Worm (Caenorhabditis elegans) whole organism, L1 larva: ENCODE data around the gene rpn-1.
A peak's percentile ranks its signal among the peaks of the same experiment; 100 is the strongest.

Experiments
- C04F5.9 ChIP-seq: sonication (generic microtip); optimal IDR thresholded peaks from 2 replicates; lab custom pipeline; 2016; ENCODE audit warnings: missing genetic modification characterization, missing compliant biosample characterization
- C34B4.2 ChIP-seq: sonication (generic microtip); optimal IDR thresholded peaks from 2 replicates; lab custom pipeline; 2017; ENCODE audit warnings: mild to moderate bottlenecking, missing genetic modification characterization, missing compliant biosample characterization
- alr-1 ChIP-seq: fragments of 200-800 bp; sonication (Bioruptor generic); optimal IDR thresholded peaks from 2 replicates; lab custom pipeline; 2018; ENCODE audit warnings: borderline replicate concordance, mild to moderate bottlenecking, missing genetic modification characterization, missing compliant biosample characterization
- aly-2 ChIP-seq: fragments of 150-350 bp; optimal IDR thresholded peaks from 2 replicates; lab custom pipeline; 2014; ENCODE audit warnings: missing biosample characterization, missing genetic modification characterization
- blmp-1 ChIP-seq: fragments of 150-350 bp; optimal IDR thresholded peaks from 2 replicates; lab custom pipeline; 2014; ENCODE audit warnings: missing biosample characterization, missing genetic modification characterization
- ceh-8 ChIP-seq: fragments of 200-800 bp; sonication (Bioruptor generic); optimal IDR thresholded peaks from 2 replicates; lab custom pipeline; 2018; ENCODE audit warnings: mild to moderate bottlenecking, missing genetic modification characterization, moderate library complexity, missing compliant biosample characterization
- ceh-82 ChIP-seq, 3 experiments: fragments of 150-350 bp in 1 of 3; sonication (generic microtip) in 2 of 3; optimal IDR thresholded peaks; 2 replicates each; lab custom pipeline; 2014 to 2017; ENCODE audit warnings: missing biosample characterization in 3 of 3, missing genetic modification characterization in 3 of 3
- ceh-88 ChIP-seq: fragments of 200-800 bp; sonication (Bioruptor generic); IDR thresholded peaks from 2 replicates; pipeline ENCODE4 v1.3.6; 2022; ENCODE audit warnings: missing genetic modification characterization, missing compliant biosample characterization
- efl-1 ChIP-seq, 4 experiments: fragments of 150-350 bp; optimal IDR thresholded peaks in 3 of 4; peaks in 1 of 4; 1 replicate in 1 of 4; 2 replicates in 3 of 4; lab custom pipeline; 2014; ENCODE audit warnings: missing biosample characterization in 2 of 4, missing genetic modification characterization in 2 of 4, missing genetic modification reagents in 2 of 4
- fkh-10 ChIP-seq: sonication (generic microtip); optimal IDR thresholded peaks from 2 replicates; lab custom pipeline; 2017; ENCODE audit warnings: missing biosample characterization, missing genetic modification reagents, missing genetic modification characterization
- fkh-4 ChIP-seq: sonication (generic microtip); optimal IDR thresholded peaks from 2 replicates; lab custom pipeline; 2016; ENCODE audit warnings: missing compliant biosample characterization, missing genetic modification characterization, borderline replicate concordance
- fkh-8 ChIP-seq: sonication (generic microtip); optimal IDR thresholded peaks from 2 replicates; lab custom pipeline; 2016; ENCODE audit warnings: mild to moderate bottlenecking, missing genetic modification characterization, missing compliant biosample characterization
- hlh-17 ChIP-seq: fragments of 200-800 bp; sonication (Bioruptor generic); optimal IDR thresholded peaks from 2 replicates; lab custom pipeline; 2018; ENCODE audit warnings: missing genetic modification characterization, mild to moderate bottlenecking, missing compliant biosample characterization, moderate library complexity, borderline replicate concordance
- hlh-4 ChIP-seq: sonication (generic microtip); optimal IDR thresholded peaks from 2 replicates; lab custom pipeline; 2016; ENCODE audit warnings: mild to moderate bottlenecking, missing genetic modification characterization, missing compliant biosample characterization
- hpl-2 ChIP-seq: fragments of 150-350 bp; optimal IDR thresholded peaks from 2 replicates; lab custom pipeline; 2014; ENCODE audit warnings: missing biosample characterization, missing genetic modification reagents, missing genetic modification characterization
- irx-1 ChIP-seq: sonication (generic microtip); optimal IDR thresholded peaks from 2 replicates; lab custom pipeline; 2016; ENCODE audit warnings: missing genetic modification characterization, missing compliant biosample characterization
- isw-1 ChIP-seq: fragments of 200-800 bp; sonication (Bioruptor generic); IDR thresholded peaks from 2 replicates; pipeline ENCODE4 v1.3.6; 2022; ENCODE audit warnings: missing genetic modification characterization, missing compliant biosample characterization
- lin-14 ChIP-seq: fragments of 200-800 bp; sonication (Bioruptor generic); optimal IDR thresholded peaks from 2 replicates; lab custom pipeline; 2018; ENCODE audit warnings: mild to moderate bottlenecking, missing genetic modification characterization, moderate library complexity, missing compliant biosample characterization
- lin-35 ChIP-seq, 2 experiments: fragments of 150-350 bp; optimal IDR thresholded peaks; 2 replicates each; lab custom pipeline; 2014; ENCODE audit warnings: missing biosample characterization in 2 of 2, missing genetic modification characterization in 2 of 2, missing genetic modification reagents in 2 of 2
- lin-39 ChIP-seq: fragments of 150-350 bp; optimal IDR thresholded peaks from 2 replicates; lab custom pipeline; 2014; ENCODE audit warnings: missing biosample characterization, missing genetic modification reagents, missing genetic modification characterization
- mdl-1 ChIP-seq, 2 experiments: fragments of 150-350 bp; optimal IDR thresholded peaks; 2 replicates each; lab custom pipeline; 2014 to 2017; ENCODE audit warnings: missing biosample characterization in 2 of 2, missing genetic modification characterization in 2 of 2, inconsistent platforms in 1 of 2
- mef-2 ChIP-seq: fragments of 150-350 bp; optimal IDR thresholded peaks from 2 replicates; lab custom pipeline; 2014; ENCODE audit warnings: missing biosample characterization, missing genetic modification characterization
- mep-1 ChIP-seq: fragments of 150-350 bp; optimal IDR thresholded peaks from 2 replicates; lab custom pipeline; 2014; ENCODE audit warnings: missing biosample characterization, missing genetic modification characterization
- nhr-12 ChIP-seq: sonication (generic microtip); optimal IDR thresholded peaks from 2 replicates; lab custom pipeline; 2017; ENCODE audit warnings: missing biosample characterization, missing genetic modification characterization
- nhr-19 ChIP-seq: fragments of 200-800 bp; sonication (Bioruptor generic); conservative IDR thresholded peaks from 2 replicates; pipeline ENCODE4 v1.3.6; 2022; ENCODE audit warnings: missing genetic modification characterization, missing compliant biosample characterization
- nhr-28 ChIP-seq: fragments of 150-350 bp; optimal IDR thresholded peaks from 2 replicates; lab custom pipeline; 2014; ENCODE audit warnings: missing biosample characterization, missing genetic modification characterization
- nhr-47 ChIP-seq: sonication (generic microtip); optimal IDR thresholded peaks from 2 replicates; lab custom pipeline; 2016; ENCODE audit warnings: mild to moderate bottlenecking, missing genetic modification characterization, moderate library complexity, missing compliant biosample characterization
- nhr-71 ChIP-seq: sonication (generic microtip); optimal IDR thresholded peaks from 2 replicates; lab custom pipeline; 2016; ENCODE audit warnings: mild to moderate bottlenecking, missing genetic modification characterization, moderate library complexity, missing compliant biosample characterization
- nhr-76 ChIP-seq: sonication (generic microtip); optimal IDR thresholded peaks from 2 replicates; lab custom pipeline; 2017; ENCODE audit warnings: missing biosample characterization, missing genetic modification characterization
- nhr-84 ChIP-seq: sonication (generic microtip); optimal IDR thresholded peaks from 2 replicates; lab custom pipeline; 2017; ENCODE audit warnings: missing biosample characterization, missing genetic modification characterization
- nhr-85 ChIP-seq: sonication (generic microtip); peaks from one replicate; lab custom pipeline; 2016; ENCODE audit warnings: missing genetic modification characterization, inconsistent platforms, missing compliant biosample characterization
- nhr-90 ChIP-seq: sonication (generic microtip); optimal IDR thresholded peaks from 2 replicates; lab custom pipeline; 2016; ENCODE audit warnings: mild to moderate bottlenecking, missing genetic modification characterization, missing compliant biosample characterization; ENCODE audit not compliant: poor library complexity
- pax-3 ChIP-seq: fragments of 200-800 bp; sonication (Bioruptor generic); optimal IDR thresholded peaks from 2 replicates; lab custom pipeline; 2018; ENCODE audit warnings: mild to moderate bottlenecking, missing genetic modification characterization, moderate library complexity, missing compliant biosample characterization
- rnt-1 ChIP-seq: sonication (generic microtip); optimal IDR thresholded peaks from 2 replicates; lab custom pipeline; 2016; ENCODE audit warnings: mild to moderate bottlenecking, missing genetic modification characterization, moderate library complexity, missing compliant biosample characterization
- skn-1 ChIP-seq: fragments of 150-350 bp; optimal IDR thresholded peaks from 2 replicates; lab custom pipeline; 2014; ENCODE audit warnings: missing biosample characterization, missing genetic modification characterization
- snpc-4 ChIP-seq: fragments of 150-350 bp; optimal IDR thresholded peaks from 2 replicates; lab custom pipeline; 2014; ENCODE audit warnings: missing biosample characterization, missing genetic modification characterization
- sox-4 ChIP-seq: sonication (generic microtip); optimal IDR thresholded peaks from 2 replicates; lab custom pipeline; 2016; ENCODE audit warnings: missing genetic modification characterization, missing compliant biosample characterization
- tbx-2 ChIP-seq: sonication (generic microtip); optimal IDR thresholded peaks from 2 replicates; lab custom pipeline; 2016; ENCODE audit warnings: missing genetic modification characterization, missing compliant biosample characterization
- tlp-1 ChIP-seq: fragments of 150-350 bp; optimal IDR thresholded peaks from 2 replicates; lab custom pipeline; 2014; ENCODE audit warnings: missing biosample characterization, missing genetic modification characterization
- unc-130 ChIP-seq: fragments of 150-350 bp; optimal IDR thresholded peaks from 2 replicates; lab custom pipeline; 2017; ENCODE audit warnings: missing biosample characterization, missing genetic modification characterization, inconsistent platforms
- unc-30 ChIP-seq: sonication (generic microtip); optimal IDR thresholded peaks from 2 replicates; lab custom pipeline; 2017; ENCODE audit warnings: missing biosample characterization, missing genetic modification characterization
- unc-86 ChIP-seq: sonication (generic microtip); optimal IDR thresholded peaks from 2 replicates; lab custom pipeline; 2016; ENCODE audit warnings: missing genetic modification characterization, missing compliant biosample characterization
- unc-98 ChIP-seq: fragments of 200-800 bp; sonication (Bioruptor generic); IDR thresholded peaks from 2 replicates; pipeline ENCODE4 v1.3.6; 2022; ENCODE audit warnings: missing genetic modification characterization, missing compliant biosample characterization
- ztf-4 ChIP-seq: fragments of 150-350 bp; optimal IDR thresholded peaks from 2 replicates; lab custom pipeline; 2014; ENCODE audit warnings: missing biosample characterization, missing genetic modification characterization

rpn-1 gene

DNA sequence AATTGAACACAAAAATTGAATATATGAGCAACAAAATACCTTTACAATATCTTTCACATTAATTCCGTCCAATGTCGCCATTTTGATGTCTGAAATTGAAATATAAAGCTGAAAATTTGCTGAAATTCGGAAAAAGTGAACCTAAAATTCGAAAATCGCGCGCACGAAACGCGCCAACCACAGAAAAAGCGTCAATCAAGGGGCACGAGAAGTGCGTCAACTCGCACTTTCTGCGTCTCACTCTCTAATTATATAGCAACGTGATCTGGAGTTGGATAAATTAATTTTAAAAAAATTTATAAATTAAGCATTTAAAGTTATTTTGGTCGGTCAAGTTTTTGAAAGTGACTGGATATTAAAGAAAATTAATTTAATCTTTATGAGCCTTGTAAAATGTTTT is 9.6 kb upstream of the rpn-1 start, which contains the start of gene ruvb-2 (continued):
- peak; percentile 88 for TF ChIP-seq tbx-2
- peak; percentile 91 to 95 for TF ChIP-seq lin-35 (GFP tag; optimal IDR thresholded peaks at IDR 0.05; lab: Kevin White, UChicago)
- TF ChIP-seq unc-98 (GFP tag; lab: Robert Waterston, UW) = no peak
- TF ChIP-seq alr-1 (tag; lab: Kevin White, UChicago) = no peak
- peak; percentile 60 for TF ChIP-seq fkh-4 (tag; lab: Kevin White, UChicago)
- TF ChIP-seq mef-2 (tag; lab: Kevin White, UChicago) = peak; percentile 37
- no peak for TF ChIP-seq hlh-17 (GFP tag; lab: Kevin White, UChicago)
- TF ChIP-seq snpc-4 = peak; percentile 92
- peak; percentile 69 for TF ChIP-seq sox-4 (tag; lab: Kevin White, UChicago)
- no peak for TF ChIP-seq nhr-76 (tag; lab: Kevin White, UChicago)
- TF ChIP-seq unc-86 = peak; percentile 84
- TF ChIP-seq skn-1 (tag; lab: Kevin White, UChicago) = peak; percentile 93
- peak; percentile 93 for TF ChIP-seq nhr-47
- peak; percentile 71 for TF ChIP-seq ztf-4 (tag; lab: Kevin White, UChicago)
- peak; percentile 42 for TF ChIP-seq hpl-2 (GFP tag; lab: Kevin White, UChicago)
- peak; percentile 89 for TF ChIP-seq nhr-19 (GFP tag; lab: Robert Waterston, UW)
- TF ChIP-seq lin-14 (GFP tag; lab: Kevin White, UChicago) = peak; percentile 93
- peak; percentile 90 for TF ChIP-seq blmp-1 (tag; lab: Kevin White, UChicago)
- no peak for TF ChIP-seq nhr-12
- TF ChIP-seq ceh-8 (GFP tag; lab: Kevin White, UChicago) = peak; percentile 81
- no peak for TF ChIP-seq C34B4.2 (tag; lab: Kevin White, UChicago)
- peak; percentile 65 for TF ChIP-seq pax-3
- TF ChIP-seq nhr-90 (tag; lab: Kevin White, UChicago) = peak; percentile 89
- peak; percentile 88 for TF ChIP-seq fkh-8 (tag; lab: Kevin White, UChicago)
- TF ChIP-seq irx-1 (tag; lab: Kevin White, UChicago) = peak; percentile 84
- peak; percentile 54 for TF ChIP-seq ceh-88
- TF ChIP-seq nhr-84 (tag; lab: Kevin White, UChicago) = no peak
- peak; percentile 77 to 92 (median 77) for TF ChIP-seq ceh-82 (tag; optimal IDR thresholded peaks at IDR 0.05; lab: Kevin White, UChicago)
- peak; percentile 37 for TF ChIP-seq fkh-10 (GFP tag; lab: Kevin White, UChicago)
- TF ChIP-seq nhr-85 (tag; lab: Kevin White, UChicago) = peak; percentile 92
- TF ChIP-seq C04F5.9 (tag; lab: Kevin White, UChicago) = peak; percentile 55
- TF ChIP-seq unc-30 (tag; lab: Kevin White, UChicago) = no peak
- peak; percentile 85 for TF ChIP-seq isw-1 (GFP tag; lab: Robert Waterston, UW)
- peak in 1 of 2 experiments; percentile 90 for TF ChIP-seq mdl-1 (tag; optimal IDR thresholded peaks at IDR 0.05; lab: Kevin White, UChicago)
- TF ChIP-seq lin-39 (tag; lab: Kevin White, UChicago) = peak; percentile 93
- peak; percentile 94 for TF ChIP-seq nhr-71 (tag; lab: Kevin White, UChicago)
- TF ChIP-seq mep-1 (tag; lab: Kevin White, UChicago) = peak; percentile 98
- TF ChIP-seq efl-1 (optimal IDR thresholded peaks at IDR 0.05; lab: Kevin White, UChicago) = peak; percentile 88 to 91
- TF ChIP-seq efl-1 (GFP tag; optimal IDR thresholded peaks at IDR 0.05 in 1 of 2; lab: Kevin White, UChicago) = peak; percentile 92 to 99
- no peak for TF ChIP-seq hlh-4

- no peak for TF ChIP-seq aly-2 (tag; lab: Kevin White, UChicago)
- TF ChIP-seq hpl-2 (GFP tag; lab: Kevin White, UChicago) = no peak
- no peak for TF ChIP-seq tlp-1 (tag; lab: Kevin White, UChicago)
- TF ChIP-seq fkh-8 (tag; lab: Kevin White, UChicago) = no peak
- no peak for TF ChIP-seq unc-130 (tag; lab: Kevin White, UChicago)
- TF ChIP-seq nhr-12 = no peak
- no peak for TF ChIP-seq nhr-28 (tag; lab: Kevin White, UChicago)
- no peak for TF ChIP-seq irx-1 (tag; lab: Kevin White, UChicago)
- TF ChIP-seq rnt-1 (tag; lab: Kevin White, UChicago) = no peak
Observed at ce11 chrIV:6916831-6917230, 7.1 kb upstream of the rpn-1 start.
